Worm (Caenorhabditis elegans) whole organism, midembryonic: ENCODE measurements around the gene srbc-30.

Experiments
- T22C8.4 ChIP-seq: fragments of 200-800 bp; sonication (Bioruptor generic); IDR thresholded peaks from 2 replicates; pipeline ENCODE4 v1.3.6; 2022; ENCODE audit warnings: missing genetic modification characterization, missing compliant biosample characterization
- cog-1 ChIP-seq: sonication (generic microtip); optimal IDR thresholded peaks from 2 replicates; lab custom pipeline; 2016; ENCODE audit warnings: missing genetic modification characterization, missing compliant biosample characterization
- flt-1 ChIP-seq: fragments of 200-800 bp; sonication (Bioruptor generic); IDR thresholded peaks from 2 replicates; pipeline ENCODE4 v1.3.6; 2022; ENCODE audit warnings: missing genetic modification characterization, missing compliant biosample characterization
- klf-2 ChIP-seq: fragments of 200-800 bp; sonication (Bioruptor generic); conservative IDR thresholded peaks from 2 replicates; pipeline ENCODE4 v1.3.6; 2022; ENCODE audit warnings: missing genetic modification reagents, missing genetic modification characterization, missing compliant biosample characterization
- tab-1 ChIP-seq: fragments of 200-800 bp; sonication (Bioruptor generic); IDR thresholded peaks from 2 replicates; pipeline ENCODE4 v1.3.6; 2022; ENCODE audit warnings: missing genetic modification characterization, missing compliant biosample characterization
- ztf-29 ChIP-seq: fragments of 200-800 bp; sonication (Bioruptor generic); IDR thresholded peaks from 2 replicates; pipeline ENCODE4 v1.3.6; 2022; ENCODE audit warnings: missing genetic modification reagents, missing genetic modification characterization, missing compliant biosample characterization

DNA sequence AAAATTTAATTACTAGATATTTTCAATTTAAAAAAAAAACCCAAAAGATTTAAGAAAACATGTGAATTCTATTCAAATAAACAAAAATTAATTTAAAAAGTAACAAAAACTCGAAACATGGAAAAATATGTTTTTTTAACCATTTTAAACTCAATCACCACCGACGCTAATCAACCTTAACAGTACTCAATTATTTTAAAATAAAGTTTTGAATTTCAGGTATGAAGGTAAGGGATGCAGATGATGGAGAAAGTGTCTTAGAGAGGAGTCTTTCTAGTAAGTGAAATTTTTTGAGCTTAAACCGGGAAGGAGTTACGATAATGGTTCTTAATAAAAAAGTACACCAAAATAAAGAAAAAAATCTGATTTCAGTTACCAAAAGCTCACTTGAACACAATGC is 16.7 kb downstream of the srbc-30 start, which contains the start of gene slc-28.1:
- TF ChIP-seq T22C8.4 (GFP tag; lab: Robert Waterston, UW), result no peak
- no peak for TF ChIP-seq cog-1 (tag; lab: Kevin White, UChicago)
- TF ChIP-seq ztf-29, result no peak
- no peak for TF ChIP-seq tab-1 (GFP tag; lab: Robert Waterston, UW)
- TF ChIP-seq flt-1 (GFP tag; lab: Robert Waterston, UW), result no peak
- TF ChIP-seq klf-2 (GFP tag; lab: Robert Waterston, UW), result no peak
